Fruit fly (Drosophila melanogaster): ENCODE data around the gene CG32485.

The CG32485 gene

dm6 chr3L:3052110-3052871 lies 2.2 kb downstream of the CG32485 start, which contains the start of gene CG1271:
TSS of gene CG1271 (plus strand) at chr3L:3052514.
- TF ChIP-seq fru (GFP tag; optimal IDR thresholded peaks at IDR 0.05): no peak
- no peak for TF ChIP-seq Dfd (GFP tag; optimal IDR thresholded peaks at IDR 0.05)
- peak; percentile 29 for TF ChIP-seq sv (GFP tag; optimal IDR thresholded peaks at IDR 0.05)
- TF ChIP-seq jim (GFP tag; optimal IDR thresholded peaks at IDR 0.05): no peak
- TF ChIP-seq N (GFP tag; optimal IDR thresholded peaks at IDR 0.05): no peak
- TF ChIP-seq h (GFP tag; optimal IDR thresholded peaks at IDR 0.05): peak; percentile 85
- TF ChIP-seq sage (GFP tag; optimal IDR thresholded peaks at IDR 0.05): no peak
- peak; percentile 84 for TF ChIP-seq GATAd (GFP tag; optimal IDR thresholded peaks at IDR 0.05)
- peak; percentile 98 for TF ChIP-seq Myc (optimal IDR thresholded peaks at IDR 0.05)
- TF ChIP-seq OdsH (GFP tag; optimal IDR thresholded peaks at IDR 0.05): peak; percentile 41
- TF ChIP-seq psq (GFP tag; optimal IDR thresholded peaks at IDR 0.05): peak; percentile 39
- TF ChIP-seq tai (GFP tag; optimal IDR thresholded peaks at IDR 0.05): no peak
- TF ChIP-seq Hnf4 (GFP tag; optimal IDR thresholded peaks at IDR 0.05): no peak
- peak; percentile 82 for TF ChIP-seq woc (GFP tag; optimal IDR thresholded peaks at IDR 0.05)
- no peak for TF ChIP-seq CrebA (GFP tag; optimal IDR thresholded peaks at IDR 0.05; ENCODE audit: borderline replicate concordance)
- no peak for TF ChIP-seq Dif (GFP tag; optimal IDR thresholded peaks at IDR 0.05; ENCODE audit: partially characterized antibody)
- peak; percentile 65 for TF ChIP-seq ey (GFP tag; optimal IDR thresholded peaks at IDR 0.05)
- TF ChIP-seq pan (optimal IDR thresholded peaks at IDR 0.05): no peak
- TF ChIP-seq lola (GFP tag; optimal IDR thresholded peaks at IDR 0.05): no peak
- no peak for TF ChIP-seq usp (GFP tag; optimal IDR thresholded peaks at IDR 0.05)
- peak; percentile 51 for TF ChIP-seq CG9705 (GFP tag; optimal IDR thresholded peaks at IDR 0.05)
- TF ChIP-seq Rel (GFP tag; optimal IDR thresholded peaks at IDR 0.05): no peak
- TF ChIP-seq Rel (tag; optimal IDR thresholded peaks at IDR 0.05): peak; percentile 61
- no peak for TF ChIP-seq CG32264 (GFP tag; optimal IDR thresholded peaks at IDR 0.05)
- no peak for TF ChIP-seq brk (GFP tag; optimal IDR thresholded peaks at IDR 0.05)
- TF ChIP-seq foxo (GFP tag; optimal IDR thresholded peaks at IDR 0.05): peak in 1 of 2 experiments; percentile 82
- TF ChIP-seq Hr78 (GFP tag; optimal IDR thresholded peaks at IDR 0.05): no peak
- no peak for TF ChIP-seq Mio (GFP tag; optimal IDR thresholded peaks at IDR 0.05)
- TF ChIP-seq Abd-B (GFP tag; optimal IDR thresholded peaks at IDR 0.05): no peak
- TF ChIP-seq Jra (GFP tag; optimal IDR thresholded peaks at IDR 0.05): peak; percentile 30
- peak; percentile 73 for TF ChIP-seq HLH106 (tag; optimal IDR thresholded peaks at IDR 0.05)
- TF ChIP-seq br (GFP tag; optimal IDR thresholded peaks at IDR 0.05): peak; percentile 67
- TF ChIP-seq Hr83 (GFP tag; optimal IDR thresholded peaks at IDR 0.05; ENCODE audit: poor library complexity, severe bottlenecking): no peak
- no peak for TF ChIP-seq dl (GFP tag; optimal IDR thresholded peaks at IDR 0.05; ENCODE audit: insufficient read depth in 1 of 2, partially characterized antibody in 2 of 2)
- TF ChIP-seq dmrt93B (GFP tag; optimal IDR thresholded peaks at IDR 0.05): no peak
- TF ChIP-seq Vsx2 (GFP tag; optimal IDR thresholded peaks at IDR 0.05; ENCODE audit: partially characterized antibody): no peak
- peak; percentile 71 for TF ChIP-seq Sp1 (GFP tag; optimal IDR thresholded peaks at IDR 0.05)
- peak; percentile 59 for TF ChIP-seq rgr (GFP tag; optimal IDR thresholded peaks at IDR 0.05)
- TF ChIP-seq dsf (GFP tag; optimal IDR thresholded peaks at IDR 0.05; ENCODE audit: borderline replicate concordance): no peak

- no peak for TF ChIP-seq tai (GFP tag; optimal IDR thresholded peaks at IDR 0.05)
- TF ChIP-seq Abd-B (GFP tag; optimal IDR thresholded peaks at IDR 0.05): no peak
These were observed 4.0 kb downstream of the CG32485 start for dm6 chr3L:3054099-3054498.

- no peak for TF ChIP-seq Vsx2 (GFP tag; optimal IDR thresholded peaks at IDR 0.05; ENCODE audit: partially characterized antibody)
- TF ChIP-seq Rel (GFP tag; optimal IDR thresholded peaks at IDR 0.05): no peak
- peak; percentile 83 for TF ChIP-seq Rel (tag; optimal IDR thresholded peaks at IDR 0.05)
These were observed 4.7 kb downstream of the CG32485 start, which contains the start of gene CG16753 for dm6 chr3L:3054851-3055250. TSS of gene CG16753 (plus strand) at chr3L:3055079.
